Fruit fly (Drosophila melanogaster) ovary, adult (tissue): ENCODE measurements around the gene CG14868.

ENCODE experiments used
- CG17801 ChIP-seq: fragments of 200-800 bp; optimal IDR thresholded peaks from 2 replicates; lab custom pipeline; 2019; ENCODE audit warnings: missing biosample characterization, mild to moderate bottlenecking, missing genetic modification characterization, moderate library complexity; ENCODE audit not compliant: partially characterized antibody

Gene CG14868

DNA sequence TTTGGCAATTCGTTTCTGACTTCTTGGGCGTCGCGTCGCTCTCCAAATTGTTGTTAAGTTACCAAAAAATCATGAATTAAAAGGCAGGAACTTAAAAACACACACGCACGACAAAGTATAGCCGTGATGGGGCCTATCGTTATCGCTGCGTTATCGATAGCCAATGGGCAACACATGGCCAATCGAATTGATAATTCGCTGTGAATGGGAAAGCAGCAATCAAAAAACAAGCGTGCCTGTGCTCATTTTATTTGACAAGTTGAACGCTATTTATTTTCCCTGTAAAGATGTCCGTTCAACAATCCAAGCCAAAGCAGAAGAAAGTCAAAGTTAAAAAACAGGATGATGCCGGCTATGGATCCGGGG lies 23.7 kb downstream of the CG14868 start, which contains the start of the genes Surf4 and CG31301:
TSS of gene Surf4 (minus strand) at position 159 of the 366 bp plus-strand sequence.
TSS of gene CG31301 (plus strand) at position 188 of the 366 bp plus-strand sequence.
- TF ChIP-seq CG17801 (GFP tag; lab: Kevin White, UChicago): no peak

DNA sequence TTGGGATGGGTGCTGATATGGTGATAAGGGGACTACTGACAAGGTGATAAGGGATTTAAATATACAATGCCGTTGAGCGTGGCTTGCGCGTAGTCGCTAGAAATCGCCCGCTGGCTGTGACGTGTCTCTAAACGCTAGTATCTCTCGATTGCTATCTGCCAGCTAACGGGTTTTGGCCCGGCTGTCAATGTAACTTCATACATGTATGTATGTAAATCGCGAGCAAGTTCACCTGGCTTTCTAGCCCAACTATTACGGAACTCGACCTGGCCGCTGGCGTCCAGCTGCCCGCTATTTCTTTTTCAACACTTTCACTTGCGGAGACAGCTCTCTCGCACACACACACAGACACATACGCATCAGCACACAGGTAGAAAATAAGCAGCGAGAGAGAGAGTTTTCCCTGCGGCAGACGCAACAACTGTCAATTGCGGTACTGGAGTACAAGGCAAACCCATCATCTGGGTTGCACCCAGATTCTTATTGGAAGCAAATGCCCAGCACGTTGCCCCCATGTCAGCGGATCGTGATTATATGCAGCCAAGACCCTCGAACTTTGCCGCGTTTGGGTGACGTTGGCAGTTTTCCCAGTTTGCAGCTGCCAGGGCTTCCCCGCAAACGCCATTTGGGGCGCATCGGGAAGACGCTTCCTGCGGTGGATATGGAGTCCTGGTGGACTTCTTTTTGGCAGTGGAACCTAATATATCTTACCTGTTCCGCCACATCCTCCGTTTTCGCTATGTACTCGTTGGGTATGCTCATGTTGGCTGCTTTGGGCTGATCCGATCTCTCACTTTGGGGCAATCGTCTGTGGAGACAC lies 24.3 kb downstream of the CG14868 start:
- TF ChIP-seq CG17801 (GFP tag; lab: Kevin White, UChicago): no peak

DNA sequence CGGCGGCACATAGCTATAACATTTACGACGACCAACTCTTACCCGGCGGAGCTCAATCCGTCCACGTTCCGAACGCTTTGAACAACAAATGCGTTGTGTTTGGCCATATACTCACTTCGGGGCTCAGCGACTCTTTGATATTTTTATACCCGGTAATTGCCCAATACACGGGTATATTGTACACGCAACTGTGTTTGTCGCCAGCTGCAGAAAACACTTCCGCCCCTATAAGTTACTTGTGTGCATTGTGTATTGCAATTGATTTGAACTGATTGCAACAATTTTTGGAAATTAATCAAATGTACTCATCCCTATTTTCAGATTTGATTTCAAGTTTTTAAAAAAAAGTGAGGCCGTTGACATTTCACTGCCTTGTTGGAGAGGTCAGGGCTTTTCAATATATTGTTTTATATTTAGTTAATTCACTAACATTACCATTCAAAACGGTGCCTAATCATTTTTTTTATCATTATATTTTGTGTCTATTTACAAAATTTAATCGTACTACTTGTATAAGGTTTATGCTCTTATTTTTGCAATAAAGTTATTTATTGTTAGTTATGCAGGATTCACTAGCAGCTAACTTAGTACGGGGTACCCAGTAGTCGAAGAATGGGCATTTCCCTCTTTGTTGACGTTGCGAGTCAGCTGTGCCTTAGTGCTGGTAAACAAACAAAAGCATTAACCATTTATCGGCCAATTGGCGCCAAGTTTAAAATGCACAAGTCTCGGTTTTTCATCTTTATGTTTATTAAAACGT lies 26.6 kb downstream of the CG14868 start, which contains the start of gene Nagk:
TSS of gene Nagk (minus strand) at position 331 of the 760 bp plus-strand sequence.
- peak; percentile 8 for TF ChIP-seq CG17801 (GFP tag; lab: Kevin White, UChicago)

DNA sequence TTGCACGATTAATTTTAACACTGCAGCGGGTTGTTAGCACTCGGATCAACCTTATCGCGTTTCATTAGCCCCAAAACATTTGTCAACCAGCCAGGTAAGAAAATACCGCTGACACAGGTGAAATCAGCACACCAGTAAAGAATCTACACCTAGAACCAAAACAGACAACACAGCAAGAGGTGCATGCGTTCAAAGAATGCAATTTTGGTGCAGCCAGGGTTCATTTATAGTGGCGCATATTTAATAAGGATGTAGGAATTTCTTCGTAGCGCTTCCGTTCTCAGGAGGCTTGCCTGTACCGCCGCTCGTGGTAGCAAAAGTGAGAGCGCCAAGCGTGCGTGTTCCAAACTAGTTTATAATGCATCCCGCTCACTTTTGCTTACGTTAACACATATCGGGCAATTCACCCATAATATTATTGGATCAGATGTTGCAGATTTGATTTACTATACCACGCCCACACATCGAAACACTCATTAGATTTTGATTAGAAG lies 27.3 kb downstream of the CG14868 start:
- TF ChIP-seq CG17801 (GFP tag; lab: Kevin White, UChicago): no peak

DNA sequence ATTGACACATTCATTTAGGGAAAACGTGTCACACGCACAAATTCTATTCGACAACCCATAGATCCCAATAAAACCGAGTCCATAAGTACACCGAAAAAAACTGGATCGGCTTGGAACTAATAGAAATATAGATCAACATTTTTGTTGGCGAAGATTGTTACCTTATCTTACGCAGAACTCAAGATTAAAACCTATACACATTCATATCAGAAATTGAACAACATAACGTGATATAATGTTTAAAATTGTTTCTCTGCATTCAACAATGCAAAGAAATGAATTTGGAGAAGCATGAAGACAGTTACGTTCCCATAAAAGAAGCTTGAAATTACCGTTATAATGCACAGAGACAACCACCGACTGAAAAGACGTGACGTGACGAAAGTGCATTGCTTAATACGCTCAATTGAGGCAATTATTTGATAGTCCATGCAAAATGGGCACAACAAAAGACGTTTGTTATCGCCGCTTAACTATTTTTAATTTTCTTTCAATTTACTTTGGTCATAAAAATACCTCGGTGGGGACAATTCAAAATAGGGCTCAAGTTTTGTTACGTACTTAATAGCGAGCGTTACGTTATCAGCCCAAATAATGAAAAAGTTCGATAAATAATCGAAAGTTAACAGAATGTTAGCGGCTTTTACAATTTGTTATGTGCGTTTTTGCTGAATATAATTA lies 29.6 kb downstream of the CG14868 start, which contains the start of gene SerRS-m:
TSS of gene SerRS-m (plus strand) at position 616 of the 681 bp plus-strand sequence.
- TF ChIP-seq CG17801 (GFP tag; lab: Kevin White, UChicago): no peak

DNA sequence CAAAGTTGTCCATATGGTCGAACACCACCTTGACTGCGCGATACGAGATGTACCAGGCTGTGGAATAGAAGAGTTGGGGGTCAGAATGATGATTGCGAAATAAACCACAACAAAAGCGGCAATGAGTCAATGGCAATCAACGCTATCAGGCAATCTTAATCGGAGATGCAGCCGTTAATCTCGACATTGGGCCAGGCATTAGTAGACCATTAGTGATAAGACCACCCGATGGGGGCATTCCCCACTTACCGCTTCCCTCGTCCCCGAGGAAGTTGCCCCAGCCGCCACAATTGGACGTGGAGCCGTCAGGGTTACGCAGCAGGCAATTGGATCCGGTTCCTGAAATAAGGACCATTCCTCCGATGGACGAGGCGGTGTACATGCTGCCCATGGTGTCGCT lies 30.6 kb downstream of the CG14868 start:
- TF ChIP-seq CG17801 (GFP tag; lab: Kevin White, UChicago): no peak

DNA sequence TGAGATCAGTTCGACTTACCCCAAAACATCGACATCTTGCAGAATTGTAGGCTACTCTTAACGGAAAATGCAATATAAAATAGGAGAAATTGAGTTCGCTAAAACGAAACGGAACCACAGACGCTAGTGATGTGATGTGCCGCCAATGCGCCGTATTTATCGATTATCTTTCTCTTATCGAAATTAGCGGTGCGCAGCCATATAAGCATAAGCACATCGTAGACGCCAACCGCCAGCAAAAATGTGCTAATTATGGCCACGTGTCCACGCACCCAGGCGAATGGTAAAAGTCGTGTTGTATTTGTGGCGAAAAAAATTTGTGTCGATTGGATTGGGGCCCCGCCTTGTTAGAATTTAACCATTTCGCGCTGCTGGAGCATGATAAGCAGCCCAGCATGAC lies 36.8 kb downstream of the CG14868 start, which contains the start of the genes Fkbp39 and Cyfip:
TSS of gene Fkbp39 (minus strand) at position 140 of the 400 bp plus-strand sequence.
TSS of gene Cyfip (plus strand) at position 273 of the 400 bp plus-strand sequence.
- peak; percentile 71 for TF ChIP-seq CG17801 (GFP tag; lab: Kevin White, UChicago)

DNA sequence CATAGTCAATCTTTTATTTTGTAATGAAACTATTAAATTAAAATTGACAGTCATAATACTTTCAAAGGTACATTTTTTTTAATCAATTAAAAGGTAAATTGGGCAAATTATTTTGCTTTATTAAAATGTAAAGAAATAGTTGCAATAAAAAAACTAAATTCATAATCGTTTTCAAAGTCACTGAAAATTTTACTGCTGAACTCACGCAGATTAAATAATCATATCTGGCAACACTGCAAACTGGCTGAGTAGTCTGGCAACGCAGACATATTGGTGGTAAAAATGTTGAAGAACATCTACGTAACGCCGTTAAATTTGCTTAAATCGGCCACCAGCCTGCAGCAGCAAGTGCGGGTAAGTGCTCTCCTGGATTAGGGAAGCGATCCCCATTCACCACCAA lies 39.3 kb downstream of the CG14868 start, which contains the start of gene mRpL9:
TSS of gene mRpL9 (plus strand) at position 267 of the 400 bp plus-strand sequence.
- no peak for TF ChIP-seq CG17801 (GFP tag; lab: Kevin White, UChicago)

DNA sequence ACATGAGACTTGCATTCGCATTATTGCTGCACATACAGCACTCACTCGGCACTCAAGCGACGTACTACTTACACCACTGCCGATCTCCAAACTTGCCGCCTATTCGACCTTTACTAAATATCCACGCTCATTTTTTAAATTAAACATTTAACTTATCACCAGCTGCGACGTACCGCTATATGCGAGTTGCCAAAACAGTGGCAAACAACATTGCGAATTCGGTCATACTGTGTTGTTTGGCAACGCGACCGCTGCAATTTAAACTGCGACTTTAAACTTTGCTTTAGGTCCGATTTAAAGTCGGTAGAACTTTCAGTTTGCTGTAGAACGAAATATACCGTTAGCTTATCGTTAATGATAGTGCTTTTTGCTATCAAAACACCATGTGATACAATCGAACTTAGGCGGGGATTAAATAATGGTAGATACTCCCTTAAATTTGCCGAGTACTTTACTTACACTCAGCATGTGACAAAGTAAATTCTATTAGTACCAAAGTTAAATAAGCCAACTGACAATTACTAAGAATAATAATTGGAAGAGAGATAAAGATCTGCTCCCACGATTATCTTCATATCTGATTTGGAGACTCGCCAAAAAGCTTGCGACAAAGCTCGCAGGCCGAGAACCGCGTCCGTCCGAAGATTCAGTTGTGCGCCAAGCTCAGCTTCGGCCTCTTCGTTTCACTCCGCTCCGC lies 41.5 kb downstream of the CG14868 start, which contains the start of the genes CG6236 and ea:
TSS of gene CG6236 (minus strand) at position 187 of the 697 bp plus-strand sequence.
TSS of gene ea (plus strand) at position 647 of the 697 bp plus-strand sequence.
- no peak for TF ChIP-seq CG17801 (GFP tag; lab: Kevin White, UChicago)

DNA sequence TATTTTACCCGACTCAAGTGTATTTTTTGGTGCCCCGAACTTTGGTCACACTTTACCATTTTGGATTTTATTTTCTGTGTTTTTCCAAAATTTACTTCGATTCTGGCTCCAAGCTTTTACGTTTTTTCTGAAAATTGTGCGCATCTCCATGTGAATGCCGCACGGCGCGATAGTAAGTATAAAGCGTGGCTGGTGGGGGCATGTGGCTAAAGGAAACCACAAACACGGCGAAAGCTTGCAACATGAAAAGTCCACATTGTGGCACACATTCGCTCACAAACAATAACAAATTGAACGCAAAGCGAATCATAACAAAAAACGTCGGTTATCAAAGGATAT lies 49.0 kb downstream of the CG14868 start, which contains the start of gene ear:
TSS of gene ear (plus strand) at position 10 of the 339 bp plus-strand sequence.
- no peak for TF ChIP-seq CG17801 (GFP tag; lab: Kevin White, UChicago)

DNA sequence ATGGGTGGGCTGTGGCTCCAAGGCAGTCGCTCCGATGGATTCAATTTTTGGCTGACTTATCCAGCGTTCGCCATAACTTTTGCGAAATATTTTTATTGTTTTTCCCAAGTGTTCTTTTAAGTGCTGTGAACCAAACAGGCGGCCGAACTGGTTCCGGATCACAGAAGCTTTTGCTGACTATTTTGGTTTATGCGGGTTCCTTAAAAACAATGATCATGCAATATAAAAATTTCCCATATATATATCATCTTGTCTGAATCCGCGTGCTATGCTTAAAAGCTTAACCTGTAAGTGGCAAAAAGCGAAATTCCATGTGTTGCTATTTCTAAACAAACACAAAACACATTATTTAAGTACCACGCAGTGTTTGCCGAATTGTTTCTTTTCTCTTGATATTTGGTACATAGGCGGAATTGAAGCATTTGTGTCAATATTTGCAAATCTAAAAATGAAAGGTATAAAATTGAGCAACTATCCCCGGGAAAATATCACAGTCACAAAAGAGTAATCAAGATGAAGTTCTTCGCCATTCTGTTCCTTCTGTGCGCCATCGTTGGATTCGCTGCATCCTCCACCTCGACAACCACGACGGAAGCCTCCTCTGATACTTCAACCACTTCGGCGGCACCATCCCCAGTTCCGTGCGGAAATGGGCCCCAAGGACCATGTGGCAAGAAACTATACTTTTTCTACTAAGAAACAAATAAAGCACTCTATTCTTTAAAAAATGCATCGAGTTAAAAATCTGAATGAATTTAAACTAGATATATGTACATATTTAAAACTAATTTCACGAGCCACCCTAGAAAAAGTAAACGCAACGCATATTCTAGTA lies 49.6 kb downstream of the CG14868 start, which contains the start of the genes CG6276 and CG44040:
TSS of gene CG6276 (minus strand) at position 158 of the 835 bp plus-strand sequence.
TSS of gene CG44040 (plus strand) at position 467 of the 835 bp plus-strand sequence.
- peak; percentile 4 for TF ChIP-seq CG17801 (GFP tag; lab: Kevin White, UChicago)
